Fruit fly (Drosophila melanogaster): ENCODE data around the gene CG3558.

The CG3558 gene

dm6 chr2L:3029012-3029411 lies 36.3 kb downstream of the CG3558 start, which contains the start of the genes Sf3b2 and CG17219 (continued):
- TF ChIP-seq CG4328 (GFP tag; optimal IDR thresholded peaks at IDR 0.05) (no peak), Sin3A (optimal IDR thresholded peaks at IDR 0.05) (peak; percentile 11), Lim3 (GFP tag; IDR thresholded peaks at IDR 0.05) (no peak), CG6254 (GFP tag; optimal IDR thresholded peaks at IDR 0.05) (peak; percentile 99), Sry-β (GFP tag; optimal IDR thresholded peaks at IDR 0.05) (peak; percentile 45), CG10366 (GFP tag; IDR thresholded peaks at IDR 0.05) (no peak), CG12219 (GFP tag; optimal IDR thresholded peaks at IDR 0.05) (no peak), Mad (GFP tag; optimal IDR thresholded peaks at IDR 0.05) (peak; percentile 42), p53 (GFP tag; optimal IDR thresholded peaks at IDR 0.05) (no peak), NfI (GFP tag; optimal IDR thresholded peaks at IDR 0.05) (peak; percentile 28), CG34224 (GFP tag; IDR thresholded peaks at IDR 0.05; ENCODE audit: partially characterized antibody) (peak; percentile 76), Rfx (GFP tag; IDR thresholded peaks at IDR 0.05) (peak; percentile 39; the same call in 1 of the 2 replicates), sens-2 (GFP tag; IDR thresholded peaks at IDR 0.05) (no peak), E2f2 (GFP tag; IDR thresholded peaks at IDR 0.05) (peak; percentile 68), Dp (GFP tag; optimal IDR thresholded peaks at IDR 0.05) (peak; percentile 64), HLH4C (GFP tag; IDR thresholded peaks at IDR 0.05; ENCODE audit: partially characterized antibody) (peak; percentile 58; the same call in 2 of the 3 replicates), Myb (GFP tag; optimal IDR thresholded peaks at IDR 0.05) (peak; percentile 78), schlank (tag; optimal IDR thresholded peaks at IDR 0.05) (no peak), CG10462 (GFP tag; optimal IDR thresholded peaks at IDR 0.05) (no peak), CG33213 (GFP tag; optimal IDR thresholded peaks at IDR 0.05) (peak; percentile 4), h (optimal IDR thresholded peaks at IDR 0.05) (no peak), CG12236 (GFP tag; optimal IDR thresholded peaks at IDR 0.05) (no peak), Mes4 (GFP tag; optimal IDR thresholded peaks at IDR 0.05) (no peak), fd102C (GFP tag; optimal IDR thresholded peaks at IDR 0.05) (no peak), Side (GFP tag; optimal IDR thresholded peaks at IDR 0.05) (peak; percentile 18), run (tag; optimal IDR thresholded peaks at IDR 0.05) (peak; percentile 74), Lpt (GFP tag; optimal IDR thresholded peaks at IDR 0.05) (no peak), CG2116 (GFP tag; optimal IDR thresholded peaks at IDR 0.05) (peak; percentile 56), tna (GFP tag; IDR thresholded peaks at IDR 0.05; ENCODE audit: partially characterized antibody) (peak; percentile 61), Sry-δ (GFP tag; optimal IDR thresholded peaks at IDR 0.05) (peak; percentile 91), Ets65A (GFP tag) (peak; percentile 86), pzg (GFP tag; optimal IDR thresholded peaks at IDR 0.05) (peak; percentile 89), CG4707 (GFP tag; optimal IDR thresholded peaks at IDR 0.05) (no peak), CG5953 (GFP tag; IDR thresholded peaks at IDR 0.05) (no peak), gfzf (GFP tag; optimal IDR thresholded peaks at IDR 0.05) (peak; percentile 18), Med (GFP tag) (peak; percentile 90), lola (GFP tag; optimal IDR thresholded peaks at IDR 0.05) (no peak), psq (GFP tag; optimal IDR thresholded peaks at IDR 0.05) (no peak), ftz-f1 (GFP tag; optimal IDR thresholded peaks at IDR 0.05) (no peak), CrebB (tag; optimal IDR thresholded peaks at IDR 0.05) (no peak), Kr (GFP tag; optimal IDR thresholded peaks at IDR 0.05) (no peak), vnd (GFP tag; IDR thresholded peaks at IDR 0.05; ENCODE audit: partially characterized antibody) (peak; percentile 52; the same call in 2 of the 3 replicates), MESR4 (GFP tag; optimal IDR thresholded peaks at IDR 0.05) (peak; percentile 77), gro (GFP tag; optimal IDR thresholded peaks at IDR 0.05) (peak; percentile 24), unpg (GFP tag; optimal IDR thresholded peaks at IDR 0.05) (no peak), Antp (GFP tag; optimal IDR thresholded peaks at IDR 0.05) (no peak), HLH3B (GFP tag; IDR thresholded peaks at IDR 0.05) (no peak)
